Worm (Caenorhabditis elegans): ENCODE results near the gene nas-33.
A peak's percentile ranks its signal among the peaks of the same experiment; 100 is the strongest.

Gene nas-33

ce11 chrX:6410177-6410765 is 44.8 kb downstream of the nas-33 start, which contains the start of gene mup-2 (continued):
- TF ChIP-seq jun-1 (tag; optimal IDR thresholded peaks at IDR 0.05) (no peak), ztf-4 (tag; optimal IDR thresholded peaks at IDR 0.05) (peak; percentile 7), ceh-82 (tag; optimal IDR thresholded peaks at IDR 0.05) (no peak), egl-13 (tag; optimal IDR thresholded peaks at IDR 0.05) (no peak), nhr-85 (tag) (no peak), lin-35 (GFP tag; optimal IDR thresholded peaks at IDR 0.05) (no peak), sptf-1 (tag; optimal IDR thresholded peaks at IDR 0.05) (no peak), zip-4 (GFP tag; optimal IDR thresholded peaks at IDR 0.05) (no peak), unc-130 (tag; optimal IDR thresholded peaks at IDR 0.05) (peak; percentile 50), snpc-4 (tag; optimal IDR thresholded peaks at IDR 0.05) (no peak), nhr-90 (tag; optimal IDR thresholded peaks at IDR 0.05; ENCODE audit: poor library complexity) (no peak), C04F5.9 (tag; optimal IDR thresholded peaks at IDR 0.05) (no peak), F16B12.6 (tag; optimal IDR thresholded peaks at IDR 0.05) (no peak), aly-2 (tag; optimal IDR thresholded peaks at IDR 0.05) (no peak), xbp-1 (tag; optimal IDR thresholded peaks at IDR 0.05) (peak; percentile 8), alr-1 (tag; optimal IDR thresholded peaks at IDR 0.05; ENCODE audit: borderline replicate concordance) (no peak), ceh-63 (GFP tag; optimal IDR thresholded peaks at IDR 0.05) (no peak), ceh-88 (GFP tag; IDR thresholded peaks at IDR 0.05) (no peak), skn-1 (tag; optimal IDR thresholded peaks at IDR 0.05) (no peak), tbx-2 (tag; optimal IDR thresholded peaks at IDR 0.05) (peak; percentile 49), nhr-237 (tag; optimal IDR thresholded peaks at IDR 0.05) (no peak), nhr-47 (tag; optimal IDR thresholded peaks at IDR 0.05) (peak; percentile 18), nhr-19 (GFP tag; conservative IDR thresholded peaks at IDR 0.05) (peak; percentile 62), fkh-8 (tag; optimal IDR thresholded peaks at IDR 0.05) (no peak), mdl-1 (tag; optimal IDR thresholded peaks at IDR 0.05) (peak in 1 of 2 experiments; percentile 20), sox-4 (tag; optimal IDR thresholded peaks at IDR 0.05) (no peak), ets-5 (GFP tag; IDR thresholded peaks at IDR 0.05) (no peak), nhr-28 (tag; optimal IDR thresholded peaks at IDR 0.05) (no peak), C34B4.2 (tag; optimal IDR thresholded peaks at IDR 0.05) (no peak), pqm-1 (tag; optimal IDR thresholded peaks at IDR 0.05) (no peak), fos-1 (tag; optimal IDR thresholded peaks at IDR 0.05) (no peak), pag-3 (tag; optimal IDR thresholded peaks at IDR 0.05; ENCODE audit: borderline replicate concordance, insufficient read depth) (peak; percentile 77), grh-1 (GFP tag; IDR thresholded peaks at IDR 0.05) (no peak), vab-15 (tag; optimal IDR thresholded peaks at IDR 0.05) (no peak), hlh-4 (tag; optimal IDR thresholded peaks at IDR 0.05) (no peak), mab-9 (GFP tag; IDR thresholded peaks at IDR 0.05) (no peak), C16A3.4 (tag; optimal IDR thresholded peaks at IDR 0.05) (no peak), unc-98 (GFP tag; IDR thresholded peaks at IDR 0.05) (peak; percentile 30; the same call in 1 of the 2 replicates), aha-1 (tag; optimal IDR thresholded peaks at IDR 0.05) (no peak), unc-30 (tag; optimal IDR thresholded peaks at IDR 0.05) (no peak), unc-62 (GFP tag; optimal IDR thresholded peaks at IDR 0.05) (no peak), zag-1 (tag; optimal IDR thresholded peaks at IDR 0.05) (no peak), sup-37 (GFP tag; optimal IDR thresholded peaks at IDR 0.05) (peak; percentile 9), blmp-1 (tag; optimal IDR thresholded peaks at IDR 0.05) (no peak), nhr-11 (tag; optimal IDR thresholded peaks at IDR 0.05) (no peak), lin-13 (GFP tag; optimal IDR thresholded peaks at IDR 0.05) (no peak), elt-2 (tag; optimal IDR thresholded peaks at IDR 0.05) (no peak), lin-15B (tag; optimal IDR thresholded peaks at IDR 0.05) (no peak), efl-3 (GFP tag; optimal IDR thresholded peaks at IDR 0.05) (no peak), elt-3 (tag; optimal IDR thresholded peaks at IDR 0.05) (no peak), nhr-76 (tag; optimal IDR thresholded peaks at IDR 0.05) (no peak), rnt-1 (tag; optimal IDR thresholded peaks at IDR 0.05) (peak; percentile 69), mep-1 (tag; optimal IDR thresholded peaks at IDR 0.05) (no peak), nhr-20 (tag; optimal IDR thresholded peaks at IDR 0.05) (peak; percentile 50)
